Worm (Caenorhabditis elegans) whole organism, early embryonic: ENCODE results near the gene del-2.

Source experiments
- aly-1 ChIP-seq: sonication (generic microtip); optimal IDR thresholded peaks from 2 replicates; lab custom pipeline; 2016; ENCODE audit warnings: missing genetic modification characterization, missing compliant biosample characterization
- ama-1 ChIP-seq: fragments of 150-350 bp; optimal IDR thresholded peaks from 2 replicates; lab custom pipeline; 2014
- pes-1 ChIP-seq: fragments of 200-800 bp; sonication (Bioruptor generic); IDR thresholded peaks from 2 replicates; pipeline ENCODE4 v1.3.6; 2022; ENCODE audit warnings: missing genetic modification reagents, missing genetic modification characterization, missing compliant biosample characterization

ce11 chrIV:9624977-9625376 lies 16.8 kb downstream of the del-2 start, which contains the start of gene W09C2.10:
- no peak for TF ChIP-seq ama-1 (lab: Kevin White, UChicago)
- TF ChIP-seq aly-1 (tag; lab: Kevin White, UChicago) = no peak
- TF ChIP-seq pes-1 (GFP tag; lab: Robert Waterston, UW) = no peak
